Worm (Caenorhabditis elegans) whole organism, young adult: Measurements from ENCODE around the gene F35G12.12.

ENCODE experiments used
- B0019.2 ChIP-seq: fragments of 200-800 bp; sonication (Bioruptor generic); conservative IDR thresholded peaks from 2 replicates; pipeline ENCODE4 v1.3.6; 2022; ENCODE audit warnings: missing genetic modification reagents, missing genetic modification characterization, missing compliant biosample characterization
- C17E4.6 ChIP-seq: fragments of 200-800 bp; sonication (Bioruptor generic); IDR thresholded peaks from 2 replicates; pipeline ENCODE4 v1.3.6; 2022; ENCODE audit warnings: missing genetic modification reagents, missing genetic modification characterization, missing compliant biosample characterization
- F49E8.2 ChIP-seq: sonication (generic microtip); optimal IDR thresholded peaks from 3 replicates; lab custom pipeline; 2017; ENCODE audit warnings: missing genetic modification characterization, mild to moderate bottlenecking, missing compliant biosample characterization, antibody characterized with exemption, moderate library complexity; ENCODE audit not compliant: insufficient read depth
- F57C9.4 ChIP-seq: sonication (generic microtip); optimal IDR thresholded peaks from 2 replicates; lab custom pipeline; 2017; ENCODE audit warnings: mild to moderate bottlenecking, missing genetic modification characterization, missing compliant biosample characterization
- T07F8.4 ChIP-seq: sonication (generic microtip); optimal IDR thresholded peaks from 2 replicates; lab custom pipeline; 2016; ENCODE audit warnings: mild to moderate bottlenecking, missing genetic modification characterization, moderate library complexity, missing compliant biosample characterization
- T26A5.8 ChIP-seq: sonication (generic microtip); optimal IDR thresholded peaks from 2 replicates; lab custom pipeline; 2016; ENCODE audit warnings: missing genetic modification characterization, missing compliant biosample characterization
- Y53F4B.3 ChIP-seq: fragments of 200-800 bp; sonication (Bioruptor generic); IDR thresholded peaks from 2 replicates; pipeline ENCODE4 v1.3.6; 2022; ENCODE audit warnings: missing genetic modification reagents, missing genetic modification characterization, missing compliant biosample characterization
- Y56A3A.18 ChIP-seq: fragments of 200-800 bp; sonication (Bioruptor generic); IDR thresholded peaks from 2 replicates; pipeline ENCODE4 v1.3.6; 2022; ENCODE audit warnings: missing genetic modification reagents, missing genetic modification characterization, missing compliant biosample characterization
- Y67H2A.10 ChIP-seq: fragments of 200-800 bp; sonication (Bioruptor generic); conservative IDR thresholded peaks from 2 replicates; pipeline ENCODE4 v1.3.6; 2022; ENCODE audit warnings: missing genetic modification reagents, missing genetic modification characterization, missing compliant biosample characterization
- ZK185.1 ChIP-seq: sonication (generic microtip); optimal IDR thresholded peaks from 2 replicates; lab custom pipeline; 2016; ENCODE audit warnings: mild to moderate bottlenecking, missing genetic modification characterization, missing compliant biosample characterization; ENCODE audit not compliant: poor library complexity, severe bottlenecking
- bed-1 ChIP-seq: fragments of 200-800 bp; sonication (Bioruptor generic); IDR thresholded peaks from 2 replicates; pipeline ENCODE4 v1.3.6; 2022; ENCODE audit warnings: missing genetic modification reagents, missing genetic modification characterization, missing compliant biosample characterization
- bed-2 ChIP-seq: fragments of 200-800 bp; sonication (Bioruptor generic); IDR thresholded peaks from 2 replicates; pipeline ENCODE4 v1.3.6; 2022; ENCODE audit warnings: missing genetic modification reagents, missing genetic modification characterization, missing compliant biosample characterization
- chd-7 ChIP-seq: sonication (generic microtip); optimal IDR thresholded peaks from 2 replicates; lab custom pipeline; 2016; ENCODE audit warnings: mild to moderate bottlenecking, missing genetic modification characterization, moderate library complexity, missing compliant biosample characterization
- die-1 ChIP-seq: sonication (generic microtip); optimal IDR thresholded peaks from 2 replicates; lab custom pipeline; 2016; ENCODE audit warnings: missing genotype, mild to moderate bottlenecking, missing genetic modification characterization, missing compliant biosample characterization
- dpff-1 ChIP-seq: sonication (generic microtip); optimal IDR thresholded peaks from 2 replicates; lab custom pipeline; 2017; ENCODE audit warnings: mild to moderate bottlenecking, missing genetic modification characterization, missing compliant biosample characterization
- egl-44 ChIP-seq: fragments of 200-800 bp; sonication (Bioruptor generic); IDR thresholded peaks from 2 replicates; pipeline ENCODE4 v1.3.6; 2022; ENCODE audit warnings: missing genetic modification reagents, missing genetic modification characterization, missing compliant biosample characterization
- egrh-3 ChIP-seq: fragments of 200-800 bp; sonication (Bioruptor generic); IDR thresholded peaks from 2 replicates; pipeline ENCODE4 v1.3.6; 2022; ENCODE audit warnings: missing genetic modification reagents, missing genetic modification characterization, missing compliant biosample characterization
- ets-4 ChIP-seq: fragments of 200-800 bp; sonication (Bioruptor generic); optimal IDR thresholded peaks from 2 replicates; lab custom pipeline; 2018; ENCODE audit warnings: mild to moderate bottlenecking, missing genetic modification characterization, missing compliant biosample characterization
- hmg-1.2 ChIP-seq: fragments of 200-800 bp; sonication (Bioruptor generic); IDR thresholded peaks from 2 replicates; pipeline ENCODE4 v1.3.6; 2022; ENCODE audit warnings: missing genetic modification reagents, missing genetic modification characterization, missing compliant biosample characterization
- hsf-1 ChIP-seq: fragments of 200-800 bp; sonication (Bioruptor generic); IDR thresholded peaks from 2 replicates; pipeline ENCODE4 v1.3.6; 2022; ENCODE audit warnings: missing genetic modification reagents, missing genetic modification characterization, missing compliant biosample characterization
- lag-1 ChIP-seq: fragments of 200-800 bp; sonication (Bioruptor generic); IDR thresholded peaks from 2 replicates; pipeline ENCODE4 v1.3.6; 2022; ENCODE audit warnings: missing genetic modification reagents, missing genetic modification characterization, missing compliant biosample characterization
- lin-40 ChIP-seq: sonication (generic microtip); optimal IDR thresholded peaks from 2 replicates; lab custom pipeline; 2016; ENCODE audit warnings: missing genetic modification characterization, mild to moderate bottlenecking, missing compliant biosample characterization, missing genotype, missing genetic modification reagents
- lin-54 ChIP-seq: fragments of 200-800 bp; sonication (Bioruptor generic); optimal IDR thresholded peaks from 2 replicates; lab custom pipeline; 2018; ENCODE audit warnings: mild to moderate bottlenecking, missing genetic modification characterization, missing compliant biosample characterization
- mel-28 ChIP-seq: sonication (generic microtip); optimal IDR thresholded peaks from 2 replicates; lab custom pipeline; 2016; ENCODE audit warnings: borderline replicate concordance, mild to moderate bottlenecking, missing genetic modification characterization, missing compliant biosample characterization
- mxl-1 ChIP-seq: sonication (generic microtip); optimal IDR thresholded peaks from 2 replicates; lab custom pipeline; 2016; ENCODE audit warnings: missing genetic modification characterization, missing compliant biosample characterization
- nfyb-1 ChIP-seq: fragments of 200-800 bp; sonication (Bioruptor generic); IDR thresholded peaks from 2 replicates; pipeline ENCODE4 v1.3.6; 2022; ENCODE audit warnings: missing genetic modification reagents, missing genetic modification characterization, missing compliant biosample characterization
- nhr-80 ChIP-seq: sonication (generic microtip); optimal IDR thresholded peaks from 2 replicates; lab custom pipeline; 2016; ENCODE audit warnings: missing genetic modification characterization, missing compliant biosample characterization
- pbrm-1 ChIP-seq: fragments of 200-800 bp; sonication (Bioruptor generic); IDR thresholded peaks from 2 replicates; pipeline ENCODE4 v1.3.6; 2022; ENCODE audit warnings: missing genetic modification reagents, missing genetic modification characterization, missing compliant biosample characterization
- pha-4 ChIP-seq: fragments of 150-350 bp; sonication (generic microtip); optimal IDR thresholded peaks from 2 replicates; lab custom pipeline; 2014; ENCODE audit warnings: missing biosample characterization, missing genetic modification reagents, missing genetic modification characterization
- repo-1 ChIP-seq: sonication (generic microtip); optimal IDR thresholded peaks from 2 replicates; lab custom pipeline; 2017; ENCODE audit warnings: mild to moderate bottlenecking, missing genetic modification characterization, missing compliant biosample characterization
- sdz-38 ChIP-seq: sonication (generic microtip); optimal IDR thresholded peaks from 2 replicates; lab custom pipeline; 2016; ENCODE audit warnings: missing genotype, missing genetic modification characterization, missing compliant biosample characterization
- snpc-4 ChIP-seq, 5 experiments: fragments of 150-350 bp in 1 of 5; sonication (generic microtip) in 4 of 5; optimal IDR thresholded peaks; 2 replicates each; lab custom pipeline; 2014 to 2018; ENCODE audit warnings: missing genetic modification characterization in 5 of 5, missing biosample characterization in 3 of 5, antibody characterized with exemption in 2 of 5, mild to moderate bottlenecking in 2 of 5, missing compliant biosample characterization in 2 of 5, missing genotype in 2 of 5, moderate library complexity in 2 of 5, missing genetic modification reagents in 1 of 5
- somi-1 ChIP-seq: fragments of 200-800 bp; sonication (Bioruptor generic); optimal IDR thresholded peaks from 2 replicates; lab custom pipeline; 2018; ENCODE audit warnings: mild to moderate bottlenecking, missing genetic modification characterization, missing compliant biosample characterization
- tlf-1 ChIP-seq: fragments of 200-800 bp; sonication (Bioruptor generic); optimal IDR thresholded peaks from 2 replicates; lab custom pipeline; 2018; ENCODE audit warnings: mild to moderate bottlenecking, missing genetic modification characterization, missing compliant biosample characterization
- unc-62 ChIP-seq: fragments of 150-350 bp; optimal IDR thresholded peaks from 2 replicates; lab custom pipeline; 2014; ENCODE audit warnings: missing biosample characterization, missing genetic modification reagents, missing genetic modification characterization
- xnd-1 ChIP-seq: sonication (generic microtip); optimal IDR thresholded peaks from 2 replicates; lab custom pipeline; 2016; ENCODE audit warnings: missing genotype, missing genetic modification reagents, missing genetic modification characterization, missing compliant biosample characterization
- ztf-25 ChIP-seq: fragments of 200-800 bp; sonication (Bioruptor generic); IDR thresholded peaks from 2 replicates; pipeline ENCODE4 v1.3.6; 2022; ENCODE audit warnings: missing genetic modification reagents, missing genetic modification characterization, missing compliant biosample characterization
- ztf-26 ChIP-seq: sonication (generic microtip); optimal IDR thresholded peaks from 2 replicates; lab custom pipeline; 2017; ENCODE audit warnings: missing genetic modification characterization, missing compliant biosample characterization
- ztf-28 ChIP-seq: fragments of 200-800 bp; sonication (Bioruptor generic); IDR thresholded peaks from 2 replicates; pipeline ENCODE4 v1.3.6; 2022; ENCODE audit warnings: missing genetic modification reagents, missing genetic modification characterization, missing compliant biosample characterization

Gene F35G12.12

DNA sequence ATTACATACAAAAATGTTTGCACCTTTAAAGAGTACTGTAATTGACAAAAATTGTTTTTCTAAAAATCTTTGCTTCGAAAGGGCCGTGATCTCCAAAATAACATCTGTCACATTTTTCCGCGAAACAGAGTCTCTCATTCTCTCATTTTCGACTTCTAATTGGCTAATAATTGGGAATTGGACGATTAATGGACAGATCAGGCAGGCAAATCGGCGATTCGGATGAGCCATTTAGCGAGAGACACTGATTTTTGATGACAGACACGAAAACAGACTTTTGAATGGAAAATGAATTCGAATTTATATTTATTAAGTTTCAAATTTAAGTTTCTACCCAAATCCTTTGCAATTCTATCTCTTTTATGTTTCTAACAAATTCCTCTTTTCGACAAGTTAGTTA lies 22.2 kb downstream of the F35G12.12 start:
- TF ChIP-seq egrh-3, result no peak
- TF ChIP-seq somi-1, result no peak
- no peak for TF ChIP-seq mel-28 (tag; lab: Kevin White, UChicago)
- no peak for TF ChIP-seq F57C9.4 (tag; lab: Kevin White, UChicago)
- TF ChIP-seq Y53F4B.3 (GFP tag; lab: Robert Waterston, UW), result no peak
- no peak for TF ChIP-seq xnd-1 (tag; lab: Kevin White, UChicago)
- no peak for TF ChIP-seq chd-7
- TF ChIP-seq dpff-1, result no peak
- no peak for TF ChIP-seq lag-1 (GFP tag; lab: Robert Waterston, UW)
- TF ChIP-seq Y67H2A.10, result no peak
- no peak for TF ChIP-seq B0019.2

- TF ChIP-seq ztf-25 (GFP tag; lab: Robert Waterston, UW), result no peak
- TF ChIP-seq T26A5.8 (tag; lab: Kevin White, UChicago), result no peak
- peak; percentile 61; the same call in 1 of the 2 replicates for TF ChIP-seq hmg-1.2 (GFP tag; lab: Robert Waterston, UW)
- TF ChIP-seq ZK185.1 (tag; lab: Kevin White, UChicago), result no peak
- TF ChIP-seq, all 124 proteins: peak for 1
These were observed 30.8 kb downstream of the F35G12.12 start, which contains the start of gene sel-2 for ce11 chrIII:4612334-4612953. TSS of gene sel-2 (minus strand) at chrIII:4612384.

DNA sequence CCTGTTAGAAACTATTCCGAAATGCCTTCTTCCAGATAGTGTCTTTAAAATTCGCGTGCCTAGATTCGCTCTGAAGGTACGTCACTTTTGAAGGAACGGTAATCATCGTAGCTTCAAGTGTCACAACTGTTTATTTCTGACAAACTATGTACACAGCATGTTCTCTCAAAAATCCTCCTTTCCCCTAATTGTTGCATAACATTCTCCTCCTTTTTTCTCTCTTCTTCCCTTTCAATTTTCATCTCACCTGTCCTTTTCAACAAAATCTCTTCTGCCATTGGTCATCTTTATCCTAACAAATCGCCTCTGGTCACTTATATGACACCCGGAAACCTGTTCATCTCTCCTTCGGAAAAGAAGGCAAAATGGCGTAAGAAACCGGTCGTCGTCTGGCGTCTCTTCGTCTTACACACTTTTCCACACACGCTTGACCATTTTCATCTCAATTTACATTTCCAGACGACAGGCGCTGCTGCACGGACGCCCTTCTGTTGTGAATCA lies 34.5 kb downstream of the F35G12.12 start, which contains the start of gene lips-3:
Gene lips-3 (plus strand): TSS at position 458 of the 501 bp plus-strand sequence.
- TF ChIP-seq bed-2 (GFP tag; lab: Robert Waterston, UW) (no peak), lin-54 (GFP tag; lab: Kevin White, UChicago) (no peak), lin-40 (tag; lab: Kevin White, UChicago) (no peak), unc-62 (no peak), ets-4 (GFP tag; lab: Kevin White, UChicago) (no peak), die-1 (tag; lab: Kevin White, UChicago) (no peak), T07F8.4 (tag; lab: Kevin White, UChicago) (no peak), C17E4.6 (GFP tag; lab: Robert Waterston, UW) (no peak), hmg-1.2 (GFP tag; lab: Robert Waterston, UW) (no peak), ztf-28 (GFP tag; lab: Robert Waterston, UW) (no peak), pbrm-1 (no peak), repo-1 (no peak), nhr-80 (no peak), tlf-1 (no peak), hsf-1 (no peak)

DNA sequence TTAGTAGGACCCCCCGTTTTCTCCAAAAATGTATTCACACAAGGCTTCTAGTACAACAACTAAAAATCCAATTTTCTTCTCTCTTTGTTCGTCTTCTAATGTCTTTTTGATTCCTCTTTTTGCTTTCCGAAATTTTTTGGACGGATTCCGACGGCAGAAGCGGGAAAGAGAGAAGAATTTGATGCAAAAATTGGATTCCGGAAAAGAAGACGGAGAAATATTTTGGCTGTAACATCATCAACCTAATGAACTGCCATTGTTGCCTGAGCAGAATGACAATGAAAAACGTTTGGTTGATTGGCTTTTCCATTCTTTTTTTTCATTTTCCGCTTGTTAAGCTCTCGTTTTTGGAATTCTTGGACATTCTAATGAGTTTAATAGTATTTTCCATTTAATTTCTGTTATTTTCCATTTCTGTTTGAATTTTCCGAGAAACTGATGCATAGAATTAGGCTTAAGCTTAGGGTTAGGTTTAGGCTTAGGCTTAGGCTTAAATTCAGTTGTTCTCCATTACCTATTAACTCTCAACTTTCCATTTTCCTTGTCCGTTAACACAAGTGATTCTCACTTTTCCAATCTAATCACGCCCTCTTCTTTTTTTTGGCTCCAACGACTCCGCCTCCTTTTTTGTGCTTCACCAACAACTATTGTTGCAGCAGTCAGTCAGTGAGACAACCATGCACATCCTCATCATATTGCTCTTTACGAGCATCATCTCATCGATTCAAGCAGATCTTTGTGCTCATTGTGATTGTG lies 41.0 kb downstream of the F35G12.12 start, which contains the start of gene lron-5:
Gene lron-5 (plus strand): TSS at position 655 of the 756 bp plus-strand sequence.
- TF ChIP-seq mxl-1 (no peak), sdz-38 (tag; lab: Kevin White, UChicago) (no peak), repo-1 (no peak), Y56A3A.18 (GFP tag; lab: Robert Waterston, UW) (no peak), snpc-4 (GFP tag; optimal IDR thresholded peaks at IDR 0.05; lab: Kevin White, UChicago) (no peak), snpc-4 (tag; optimal IDR thresholded peaks at IDR 0.05; lab: Kevin White, UChicago) (no peak), pha-4 (tag; lab: Kevin White, UChicago) (no peak), ztf-26 (no peak), egl-44 (GFP tag; lab: Robert Waterston, UW) (no peak), somi-1 (no peak), bed-1 (GFP tag; lab: Robert Waterston, UW) (no peak), F49E8.2 (tag; lab: Kevin White, UChicago) (no peak), nfyb-1 (GFP tag; lab: Robert Waterston, UW) (no peak)
